Fruit fly (Drosophila melanogaster) whole organism, pupa: ENCODE measurements around the gene CG9706.

ENCODE experiments used
- CG10348 ChIP-seq: fragments of 200-800 bp; sonication (Bioruptor generic); IDR thresholded peaks from 2 replicates; pipeline ENCODE4 v1.3.6; 2022; ENCODE audit warnings: missing biosample characterization, missing genetic modification characterization
- CG13204 ChIP-seq: fragments of 200-800 bp; sonication (Bioruptor generic); optimal IDR thresholded peaks from 2 replicates; lab custom pipeline; 2018; ENCODE audit warnings: missing biosample characterization, mild to moderate bottlenecking, missing genetic modification characterization, moderate library complexity
- CG34367 ChIP-seq: fragments of 200-800 bp; sonication (Bioruptor generic); optimal IDR thresholded peaks from 2 replicates; lab custom pipeline; 2018; ENCODE audit warnings: missing biosample characterization, mild to moderate bottlenecking, missing genetic modification characterization
- CG8159 ChIP-seq: fragments of 200-800 bp; sonication (Bioruptor generic); optimal IDR thresholded peaks from 3 replicates; lab custom pipeline; 2018; ENCODE audit warnings: missing biosample characterization, mild to moderate bottlenecking, missing genetic modification characterization, moderate library complexity
- CG9948 ChIP-seq: fragments of 200-800 bp; sonication (Bioruptor generic); optimal IDR thresholded peaks from 2 replicates; lab custom pipeline; 2018; ENCODE audit warnings: missing biosample characterization, mild to moderate bottlenecking, missing genetic modification characterization, moderate library complexity
- EcR ChIP-seq: fragments of 200-800 bp; sonication (Bioruptor generic); optimal IDR thresholded peaks from 3 replicates; lab custom pipeline; 2019; ENCODE audit warnings: missing biosample characterization, missing genetic modification characterization, mild to moderate bottlenecking, moderate library complexity, missing genetic modification reagents
- Pif1A ChIP-seq: fragments of 200-800 bp; sonication (Bioruptor generic); optimal IDR thresholded peaks from 3 replicates; lab custom pipeline; 2016; ENCODE audit warnings: missing biosample characterization, missing genetic modification characterization

DNA sequence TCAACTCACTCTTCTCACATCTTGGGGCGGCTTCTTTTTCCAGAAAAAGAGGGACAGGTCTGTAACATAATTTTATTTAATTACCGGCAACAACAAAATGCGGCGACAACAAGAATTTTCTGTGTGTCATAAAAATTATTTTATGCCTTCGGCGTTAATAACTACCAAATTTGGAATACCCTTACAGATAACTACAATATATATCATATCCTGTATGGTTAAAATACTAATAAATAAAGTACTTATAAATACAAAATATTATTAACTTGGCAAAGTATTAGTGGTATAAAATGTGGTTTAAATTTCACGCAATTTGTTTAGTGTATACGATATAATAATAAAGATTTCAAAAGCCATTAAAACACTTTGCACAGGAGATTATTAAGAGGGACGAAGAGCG lies 32.1 kb upstream of the CG9706 start:
- TF ChIP-seq CG9948 (peak; percentile 6), EcR (GFP tag; lab: Kevin White, UChicago) (no peak), CG10348 (GFP tag; lab: Robert Waterston, UW) (no peak), Pif1A (GFP tag; lab: Kevin White, UChicago) (no peak), CG34367 (tag; lab: Kevin White, UChicago) (no peak), CG8159 (tag; lab: Kevin White, UChicago) (peak; percentile 2), CG13204 (GFP tag; lab: Kevin White, UChicago) (no peak)
